Worm (Caenorhabditis elegans) whole organism, L2 larva: ENCODE data around the gene lst-2.

Experiments
- Y55F3AM.14 ChIP-seq: fragments of 200-800 bp; sonication (Bioruptor generic); optimal IDR thresholded peaks from 2 replicates; lab custom pipeline; 2018; ENCODE audit warnings: mild to moderate bottlenecking, missing genetic modification characterization, missing compliant biosample characterization
- lin-13 ChIP-seq: fragments of 150-350 bp; optimal IDR thresholded peaks from 2 replicates; lab custom pipeline; 2014; ENCODE audit warnings: missing biosample characterization, missing genetic modification reagents, missing genetic modification characterization
- mdl-1 ChIP-seq, 2 experiments: fragments of 150-350 bp in 1 of 2; sonication (generic microtip) in 1 of 2; optimal IDR thresholded peaks; 2 replicates each; lab custom pipeline; 2017; ENCODE audit warnings: missing biosample characterization in 2 of 2, missing genetic modification characterization in 2 of 2
- sma-9 ChIP-seq, 2 experiments: fragments of 150-350 bp in 1 of 2; sonication (generic microtip) in 1 of 2; optimal IDR thresholded peaks; 2 replicates each; lab custom pipeline; 2014 to 2016; ENCODE audit warnings: missing genetic modification characterization in 2 of 2, mild to moderate bottlenecking in 1 of 2, missing biosample characterization in 1 of 2, missing compliant biosample characterization in 1 of 2, missing genetic modification reagents in 1 of 2, moderate library complexity in 1 of 2
- snpc-4 ChIP-seq: fragments of 150-350 bp; optimal IDR thresholded peaks from 2 replicates; lab custom pipeline; 2014; ENCODE audit warnings: missing biosample characterization, missing genetic modification characterization
- unc-62 ChIP-seq: fragments of 150-350 bp; optimal IDR thresholded peaks from 2 replicates; lab custom pipeline; 2014; ENCODE audit warnings: missing biosample characterization, missing genetic modification reagents, missing genetic modification characterization
- zag-1 ChIP-seq: fragments of 150-350 bp; optimal IDR thresholded peaks from 2 replicates; lab custom pipeline; 2014; ENCODE audit warnings: missing biosample characterization, missing genetic modification characterization

DNA sequence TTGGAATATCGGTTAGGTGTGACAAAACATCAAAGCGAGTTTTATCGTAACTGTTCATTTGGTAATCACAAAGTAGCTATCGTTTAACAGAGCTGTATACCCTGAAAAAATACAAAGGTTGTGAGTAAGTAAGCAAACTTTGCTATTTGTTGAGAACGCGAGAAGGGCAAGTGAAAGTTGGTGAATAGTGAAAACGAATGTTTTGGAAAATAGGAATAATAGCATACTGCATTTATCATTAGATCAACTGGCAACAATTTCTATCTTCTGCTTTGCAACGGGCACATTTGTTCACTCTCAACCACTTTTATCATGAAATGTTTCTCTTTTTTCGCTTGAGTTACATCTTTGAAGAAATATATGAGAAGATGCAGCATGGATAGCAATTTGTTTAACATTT is 54.4 kb downstream of the lst-2 start, which contains the start of gene C24A8.5:
- no peak for TF ChIP-seq lin-13
- TF ChIP-seq zag-1 (tag; lab: Kevin White, UChicago): no peak
- TF ChIP-seq unc-62 (GFP tag; lab: Kevin White, UChicago): no peak
- no peak for TF ChIP-seq mdl-1 (tag; optimal IDR thresholded peaks at IDR 0.05; lab: Kevin White, UChicago)
- no peak for TF ChIP-seq sma-9 (GFP tag; optimal IDR thresholded peaks at IDR 0.05; lab: Kevin White, UChicago)
- TF ChIP-seq sma-9 (tag; optimal IDR thresholded peaks at IDR 0.05; lab: Kevin White, UChicago): no peak
- TF ChIP-seq snpc-4: no peak
- TF ChIP-seq Y55F3AM.14 (GFP tag; lab: Kevin White, UChicago): no peak
